Worm (Caenorhabditis elegans) whole organism, L1 larva: ENCODE data around the gene sra-28.

ENCODE experiments used
- C04F5.9 ChIP-seq: sonication (generic microtip); optimal IDR thresholded peaks from 2 replicates; lab custom pipeline; 2016; ENCODE audit warnings: missing genetic modification characterization, missing compliant biosample characterization
- C16A3.4 ChIP-seq: fragments of 150-350 bp; optimal IDR thresholded peaks from 2 replicates; lab custom pipeline; 2014; ENCODE audit warnings: missing biosample characterization, missing genetic modification characterization
- C34B4.2 ChIP-seq: sonication (generic microtip); optimal IDR thresholded peaks from 2 replicates; lab custom pipeline; 2017; ENCODE audit warnings: mild to moderate bottlenecking, missing genetic modification characterization, missing compliant biosample characterization
- alr-1 ChIP-seq: fragments of 200-800 bp; sonication (Bioruptor generic); optimal IDR thresholded peaks from 2 replicates; lab custom pipeline; 2018; ENCODE audit warnings: borderline replicate concordance, mild to moderate bottlenecking, missing genetic modification characterization, missing compliant biosample characterization
- aly-2 ChIP-seq: fragments of 150-350 bp; optimal IDR thresholded peaks from 2 replicates; lab custom pipeline; 2014; ENCODE audit warnings: missing biosample characterization, missing genetic modification characterization
- ama-1 ChIP-seq: fragments of 150-350 bp; optimal IDR thresholded peaks from 2 replicates; lab custom pipeline; 2014
- ceh-8 ChIP-seq: fragments of 200-800 bp; sonication (Bioruptor generic); optimal IDR thresholded peaks from 2 replicates; lab custom pipeline; 2018; ENCODE audit warnings: mild to moderate bottlenecking, missing genetic modification characterization, moderate library complexity, missing compliant biosample characterization
- ceh-82 ChIP-seq, 3 experiments: fragments of 150-350 bp in 1 of 3; sonication (generic microtip) in 2 of 3; optimal IDR thresholded peaks; 2 replicates each; lab custom pipeline; 2014 to 2017; ENCODE audit warnings: missing biosample characterization in 3 of 3, missing genetic modification characterization in 3 of 3
- ceh-88 ChIP-seq: fragments of 200-800 bp; sonication (Bioruptor generic); IDR thresholded peaks from 2 replicates; pipeline ENCODE4 v1.3.6; 2022; ENCODE audit warnings: missing genetic modification characterization, missing compliant biosample characterization
- ceh-90 ChIP-seq: sonication (generic microtip); optimal IDR thresholded peaks from 2 replicates; lab custom pipeline; 2016; ENCODE audit warnings: missing genetic modification characterization, missing compliant biosample characterization
- ces-1 ChIP-seq: fragments of 150-350 bp; optimal IDR thresholded peaks from 2 replicates; lab custom pipeline; 2014; ENCODE audit warnings: missing biosample characterization, missing genetic modification reagents, missing genetic modification characterization
- egl-13 ChIP-seq: sonication (generic microtip); optimal IDR thresholded peaks from 2 replicates; lab custom pipeline; 2016; ENCODE audit warnings: missing genotype, missing genetic modification reagents, missing genetic modification characterization, missing compliant biosample characterization
- egl-27 ChIP-seq, 2 experiments: fragments of 150-350 bp in 1 of 2; sonication (generic microtip); optimal IDR thresholded peaks; 3 replicates each; lab custom pipeline; 2017 to 2018; ENCODE audit warnings: missing biosample characterization in 2 of 2, missing genetic modification characterization in 2 of 2, missing genetic modification reagents in 2 of 2
- elt-2 ChIP-seq: sonication (generic microtip); optimal IDR thresholded peaks from 2 replicates; lab custom pipeline; 2016; ENCODE audit warnings: missing genetic modification characterization, mild to moderate bottlenecking, inconsistent platforms, missing compliant biosample characterization, missing genetic modification reagents
- fkh-8 ChIP-seq: sonication (generic microtip); optimal IDR thresholded peaks from 2 replicates; lab custom pipeline; 2016; ENCODE audit warnings: mild to moderate bottlenecking, missing genetic modification characterization, missing compliant biosample characterization
- hlh-17 ChIP-seq: fragments of 200-800 bp; sonication (Bioruptor generic); optimal IDR thresholded peaks from 2 replicates; lab custom pipeline; 2018; ENCODE audit warnings: missing genetic modification characterization, mild to moderate bottlenecking, missing compliant biosample characterization, moderate library complexity, borderline replicate concordance
- irx-1 ChIP-seq: sonication (generic microtip); optimal IDR thresholded peaks from 2 replicates; lab custom pipeline; 2016; ENCODE audit warnings: missing genetic modification characterization, missing compliant biosample characterization
- isw-1 ChIP-seq: fragments of 200-800 bp; sonication (Bioruptor generic); IDR thresholded peaks from 2 replicates; pipeline ENCODE4 v1.3.6; 2022; ENCODE audit warnings: missing genetic modification characterization, missing compliant biosample characterization
- lin-14 ChIP-seq: fragments of 200-800 bp; sonication (Bioruptor generic); optimal IDR thresholded peaks from 2 replicates; lab custom pipeline; 2018; ENCODE audit warnings: mild to moderate bottlenecking, missing genetic modification characterization, moderate library complexity, missing compliant biosample characterization
- lin-35 ChIP-seq, 2 experiments: fragments of 150-350 bp; optimal IDR thresholded peaks; 2 replicates each; lab custom pipeline; 2014; ENCODE audit warnings: missing biosample characterization in 2 of 2, missing genetic modification characterization in 2 of 2, missing genetic modification reagents in 2 of 2
- lin-39 ChIP-seq: fragments of 150-350 bp; optimal IDR thresholded peaks from 2 replicates; lab custom pipeline; 2014; ENCODE audit warnings: missing biosample characterization, missing genetic modification reagents, missing genetic modification characterization
- lir-3 ChIP-seq: sonication (generic microtip); optimal IDR thresholded peaks from 2 replicates; lab custom pipeline; 2016; ENCODE audit warnings: mild to moderate bottlenecking, missing genetic modification characterization, moderate library complexity, missing compliant biosample characterization; ENCODE audit not compliant: poor library complexity
- lsy-2 ChIP-seq, 2 experiments: fragments of 150-350 bp; optimal IDR thresholded peaks; 2 replicates each; lab custom pipeline; 2014; ENCODE audit warnings: missing biosample characterization in 2 of 2, missing genetic modification characterization in 2 of 2
- mab-9 ChIP-seq: fragments of 200-800 bp; sonication (Bioruptor generic); IDR thresholded peaks from 2 replicates; pipeline ENCODE4 v1.3.6; 2022; ENCODE audit warnings: missing genetic modification reagents, missing genetic modification characterization, missing compliant biosample characterization
- mef-2 ChIP-seq: fragments of 150-350 bp; optimal IDR thresholded peaks from 2 replicates; lab custom pipeline; 2014; ENCODE audit warnings: missing biosample characterization, missing genetic modification characterization
- mep-1 ChIP-seq: fragments of 150-350 bp; optimal IDR thresholded peaks from 2 replicates; lab custom pipeline; 2014; ENCODE audit warnings: missing biosample characterization, missing genetic modification characterization
- nhr-12 ChIP-seq: sonication (generic microtip); optimal IDR thresholded peaks from 2 replicates; lab custom pipeline; 2017; ENCODE audit warnings: missing biosample characterization, missing genetic modification characterization
- nhr-19 ChIP-seq: fragments of 200-800 bp; sonication (Bioruptor generic); conservative IDR thresholded peaks from 2 replicates; pipeline ENCODE4 v1.3.6; 2022; ENCODE audit warnings: missing genetic modification characterization, missing compliant biosample characterization
- nhr-20 ChIP-seq: sonication (generic microtip); optimal IDR thresholded peaks from 2 replicates; lab custom pipeline; 2016; ENCODE audit warnings: mild to moderate bottlenecking, missing genetic modification characterization, missing compliant biosample characterization
- nhr-28 ChIP-seq: fragments of 150-350 bp; optimal IDR thresholded peaks from 2 replicates; lab custom pipeline; 2014; ENCODE audit warnings: missing biosample characterization, missing genetic modification characterization
- nhr-71 ChIP-seq: sonication (generic microtip); optimal IDR thresholded peaks from 2 replicates; lab custom pipeline; 2016; ENCODE audit warnings: mild to moderate bottlenecking, missing genetic modification characterization, moderate library complexity, missing compliant biosample characterization
- nhr-76 ChIP-seq: sonication (generic microtip); optimal IDR thresholded peaks from 2 replicates; lab custom pipeline; 2017; ENCODE audit warnings: missing biosample characterization, missing genetic modification characterization
- nhr-77 ChIP-seq: fragments of 150-350 bp; optimal IDR thresholded peaks from 2 replicates; lab custom pipeline; 2014; ENCODE audit warnings: missing biosample characterization, missing genetic modification characterization
- nhr-84 ChIP-seq: sonication (generic microtip); optimal IDR thresholded peaks from 2 replicates; lab custom pipeline; 2017; ENCODE audit warnings: missing biosample characterization, missing genetic modification characterization
- nhr-85 ChIP-seq: sonication (generic microtip); peaks from one replicate; lab custom pipeline; 2016; ENCODE audit warnings: missing genetic modification characterization, inconsistent platforms, missing compliant biosample characterization
- nhr-90 ChIP-seq: sonication (generic microtip); optimal IDR thresholded peaks from 2 replicates; lab custom pipeline; 2016; ENCODE audit warnings: mild to moderate bottlenecking, missing genetic modification characterization, missing compliant biosample characterization; ENCODE audit not compliant: poor library complexity
- pag-3 ChIP-seq: sonication (generic microtip); optimal IDR thresholded peaks from 2 replicates; lab custom pipeline; 2017; ENCODE audit warnings: missing genetic modification characterization, mild to moderate bottlenecking, missing compliant biosample characterization, antibody characterized with exemption, borderline replicate concordance; ENCODE audit not compliant: insufficient read depth
- pax-3 ChIP-seq: fragments of 200-800 bp; sonication (Bioruptor generic); optimal IDR thresholded peaks from 2 replicates; lab custom pipeline; 2018; ENCODE audit warnings: mild to moderate bottlenecking, missing genetic modification characterization, moderate library complexity, missing compliant biosample characterization
- snu-23 ChIP-seq: sonication (generic microtip); optimal IDR thresholded peaks from 2 replicates; lab custom pipeline; 2016; ENCODE audit warnings: missing genetic modification characterization, missing compliant biosample characterization
- sox-4 ChIP-seq: sonication (generic microtip); optimal IDR thresholded peaks from 2 replicates; lab custom pipeline; 2016; ENCODE audit warnings: missing genetic modification characterization, missing compliant biosample characterization
- sup-37 ChIP-seq: fragments of 200-800 bp; sonication (Bioruptor generic); optimal IDR thresholded peaks from 2 replicates; lab custom pipeline; 2018; ENCODE audit warnings: mild to moderate bottlenecking, missing genetic modification characterization, missing compliant biosample characterization
- tbx-2 ChIP-seq: sonication (generic microtip); optimal IDR thresholded peaks from 2 replicates; lab custom pipeline; 2016; ENCODE audit warnings: missing genetic modification characterization, missing compliant biosample characterization
- zag-1 ChIP-seq: fragments of 150-350 bp; optimal IDR thresholded peaks from 2 replicates; lab custom pipeline; 2014; ENCODE audit warnings: missing biosample characterization, missing genetic modification characterization
- ztf-11 ChIP-seq, 2 experiments: sonication (generic microtip); optimal IDR thresholded peaks; 2 replicates each; lab custom pipeline; 2016 to 2017; ENCODE audit warnings: missing genetic modification characterization in 2 of 2, missing biosample characterization in 1 of 2, missing compliant biosample characterization in 1 of 2
- ztf-4 ChIP-seq: fragments of 150-350 bp; optimal IDR thresholded peaks from 2 replicates; lab custom pipeline; 2014; ENCODE audit warnings: missing biosample characterization, missing genetic modification characterization

Gene sra-28

DNA sequence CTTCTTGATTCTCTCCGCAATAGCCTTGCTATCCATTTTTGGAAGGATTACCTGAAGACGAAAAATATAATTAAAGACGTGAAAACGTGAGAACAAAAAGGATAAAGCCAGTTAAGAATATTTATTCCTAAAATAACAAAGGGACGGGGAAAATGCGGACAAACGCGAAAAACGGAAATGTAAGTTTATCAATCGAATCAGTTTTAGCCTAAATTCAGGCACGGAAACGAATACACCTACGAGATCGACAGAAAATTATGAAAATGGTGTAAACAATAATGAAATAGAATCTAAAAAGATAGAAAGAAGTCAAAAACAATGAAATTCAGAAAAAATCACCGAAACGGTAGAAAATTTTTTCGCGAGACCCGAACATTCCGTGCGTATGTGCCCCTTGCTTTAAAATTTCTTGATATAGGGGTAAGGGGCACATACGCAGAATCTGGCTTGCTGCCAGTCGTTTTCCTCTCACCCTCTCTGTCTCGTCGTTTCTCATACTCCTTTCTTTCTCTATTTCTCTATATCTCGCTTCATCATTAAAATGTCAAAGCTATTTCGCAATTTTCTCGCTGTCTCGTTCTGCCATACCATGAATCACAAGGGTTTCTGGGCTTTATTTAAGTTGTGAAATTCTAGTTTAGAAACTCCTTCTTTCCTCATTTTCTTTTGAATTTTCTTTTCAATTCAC is 15.2 kb upstream of the sra-28 start, which contains the start of gene icd-1 (continued):
- no peak for TF ChIP-seq hlh-17
- TF ChIP-seq ztf-11 (tag; optimal IDR thresholded peaks at IDR 0.05; lab: Kevin White, UChicago) = peak in 1 of 2 experiments; percentile 85
- no peak for TF ChIP-seq nhr-76 (tag; lab: Kevin White, UChicago)
- no peak for TF ChIP-seq nhr-12 (tag; lab: Kevin White, UChicago)
- no peak for TF ChIP-seq C34B4.2 (tag; lab: Kevin White, UChicago)
- TF ChIP-seq snu-23 (GFP tag; lab: Kevin White, UChicago) = peak; percentile 99
- TF ChIP-seq sox-4 (tag; lab: Kevin White, UChicago) = peak; percentile 44
- peak; percentile 96 for TF ChIP-seq isw-1
- TF ChIP-seq nhr-28 (tag; lab: Kevin White, UChicago) = no peak
- peak; percentile 67 for TF ChIP-seq mef-2
- TF ChIP-seq ceh-88 (GFP tag; lab: Robert Waterston, UW) = peak; percentile 89
- TF ChIP-seq ces-1 (GFP tag; lab: Kevin White, UChicago) = no peak
- peak; percentile 94 to 96 for TF ChIP-seq lsy-2 (tag; optimal IDR thresholded peaks at IDR 0.05; lab: Kevin White, UChicago)
- peak; percentile 98 for TF ChIP-seq lin-14 (GFP tag; lab: Kevin White, UChicago)

DNA sequence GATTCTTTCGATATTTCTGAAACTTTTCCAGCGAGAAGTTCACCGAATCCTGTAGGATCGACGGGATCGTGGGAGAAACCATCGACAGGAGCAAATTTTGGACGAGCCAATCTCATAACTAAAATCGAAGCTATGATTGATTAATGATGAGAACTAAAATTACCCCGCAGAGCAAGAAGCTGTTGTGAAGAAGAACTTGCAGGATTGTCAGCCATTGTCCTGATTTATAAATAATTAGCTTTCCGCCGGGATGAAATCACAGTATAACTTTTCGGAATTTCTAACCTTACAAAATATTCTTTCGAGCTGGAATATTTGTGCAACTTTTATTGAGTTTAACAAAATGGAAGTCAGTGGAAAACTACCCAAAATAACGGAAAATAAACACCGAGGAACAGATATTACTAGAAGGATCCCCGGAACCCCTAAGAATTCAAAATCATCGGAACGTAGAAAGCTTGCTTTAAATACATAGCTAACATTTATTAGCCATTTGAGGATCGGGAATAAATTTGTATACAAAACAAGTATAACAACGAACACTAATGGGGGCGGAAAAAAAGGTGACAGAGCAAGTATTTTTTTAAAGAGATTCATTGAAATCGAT is 13.8 kb upstream of the sra-28 start, which contains the start of gene C56C10.7:
Gene C56C10.7, minus strand, starts transcription at position 312 of the 607 bp plus-strand sequence.
- TF ChIP-seq pax-3 (tag; lab: Kevin White, UChicago) = no peak
- peak; percentile 32 for TF ChIP-seq snu-23 (GFP tag; lab: Kevin White, UChicago)
- peak in 1 of 2 experiments; percentile 3 for TF ChIP-seq ztf-11 (tag; optimal IDR thresholded peaks at IDR 0.05; lab: Kevin White, UChicago)
- no peak for TF ChIP-seq pag-3 (tag; lab: Kevin White, UChicago)
- no peak for TF ChIP-seq nhr-77 (tag; lab: Kevin White, UChicago)
- peak; percentile 24 for TF ChIP-seq nhr-85 (tag; lab: Kevin White, UChicago)
- TF ChIP-seq ceh-90 = no peak
- no peak for TF ChIP-seq mep-1 (tag; lab: Kevin White, UChicago)
- TF ChIP-seq lsy-2 (tag; optimal IDR thresholded peaks at IDR 0.05; lab: Kevin White, UChicago) = peak in 1 of 2 experiments; percentile 15
- no peak for TF ChIP-seq nhr-84
- peak; percentile 30 for TF ChIP-seq elt-2 (tag; lab: Kevin White, UChicago)
- TF ChIP-seq ceh-8 (GFP tag; lab: Kevin White, UChicago) = no peak
- TF ChIP-seq aly-2 (tag; lab: Kevin White, UChicago) = peak; percentile 75
- TF ChIP-seq ztf-4 (tag; lab: Kevin White, UChicago) = no peak
- peak; percentile 62 for TF ChIP-seq ama-1 (lab: Kevin White, UChicago)
- peak; percentile 39 for TF ChIP-seq nhr-90 (tag; lab: Kevin White, UChicago)
- peak; percentile 11 for TF ChIP-seq nhr-71 (tag; lab: Kevin White, UChicago)
- no peak for TF ChIP-seq lin-35 (GFP tag; optimal IDR thresholded peaks at IDR 0.05; lab: Kevin White, UChicago)
- TF ChIP-seq lin-39 (tag; lab: Kevin White, UChicago) = no peak
- no peak for TF ChIP-seq alr-1 (tag; lab: Kevin White, UChicago)
- no peak for TF ChIP-seq fkh-8 (tag; lab: Kevin White, UChicago)
- peak in 1 of 3 experiments; percentile 16 for TF ChIP-seq ceh-82 (tag; optimal IDR thresholded peaks at IDR 0.05; lab: Kevin White, UChicago)
- peak; percentile 1 for TF ChIP-seq nhr-20 (tag; lab: Kevin White, UChicago)
- no peak for TF ChIP-seq irx-1 (tag; lab: Kevin White, UChicago)
- TF ChIP-seq C34B4.2 (tag; lab: Kevin White, UChicago) = no peak

ce11 chrII:6582758-6583157 is 9.2 kb upstream of the sra-28 start, which contains the start of gene C56C10.4:
TSS of gene C56C10.4 (plus strand) at chrII:6583058.
- TF ChIP-seq mab-9 (GFP tag; lab: Robert Waterston, UW) (no peak), aly-2 (tag; lab: Kevin White, UChicago) (no peak), zag-1 (tag; lab: Kevin White, UChicago) (no peak), nhr-19 (GFP tag; lab: Robert Waterston, UW) (no peak), tbx-2 (tag; lab: Kevin White, UChicago) (no peak), alr-1 (tag; lab: Kevin White, UChicago) (no peak), egl-27 (tag; optimal IDR thresholded peaks at IDR 0.05; lab: Kevin White, UChicago) (no peak), sup-37 (GFP tag; lab: Kevin White, UChicago) (no peak), fkh-8 (tag; lab: Kevin White, UChicago) (no peak), egl-13 (tag; lab: Kevin White, UChicago) (no peak), lin-35 (GFP tag; optimal IDR thresholded peaks at IDR 0.05; lab: Kevin White, UChicago) (no peak), sox-4 (tag; lab: Kevin White, UChicago) (no peak), C16A3.4 (tag; lab: Kevin White, UChicago) (no peak), nhr-77 (tag; lab: Kevin White, UChicago) (no peak), lin-14 (GFP tag; lab: Kevin White, UChicago) (no peak), lir-3 (tag; lab: Kevin White, UChicago) (no peak), C04F5.9 (tag; lab: Kevin White, UChicago) (no peak)
